Fruit fly (Drosophila melanogaster): ENCODE results near the gene CG42268.
A peak's percentile ranks its signal among the peaks of the same experiment; 100 is the strongest.

Gene CG42268

dm6 chr3L:9720102-9720501 lies 40.1 kb downstream of the CG42268 start:
- no peak for TF ChIP-seq Sox15 (GFP tag; optimal IDR thresholded peaks at IDR 0.05)
- TF ChIP-seq CG11762 (GFP tag; optimal IDR thresholded peaks at IDR 0.05; ENCODE audit: insufficient read depth): no peak
- no peak for TF ChIP-seq Gug (GFP tag; IDR thresholded peaks at IDR 0.05)
- TF ChIP-seq CG11902 (GFP tag; optimal IDR thresholded peaks at IDR 0.05): no peak
- no peak for TF ChIP-seq fd85E (GFP tag; optimal IDR thresholded peaks at IDR 0.05)
- TF ChIP-seq CG15336 (GFP tag; IDR thresholded peaks at IDR 0.05): no peak
- no peak for TF ChIP-seq Eip75B (GFP tag; optimal IDR thresholded peaks at IDR 0.05)
- no peak for TF ChIP-seq Sox102F (GFP tag; optimal IDR thresholded peaks at IDR 0.05)
- TF ChIP-seq CG31627 (GFP tag; optimal IDR thresholded peaks at IDR 0.05): no peak
- no peak for TF ChIP-seq fkh (GFP tag; optimal IDR thresholded peaks at IDR 0.05)
- no peak for TF ChIP-seq salr (GFP tag; optimal IDR thresholded peaks at IDR 0.05)
- no peak for TF ChIP-seq OdsH (GFP tag; optimal IDR thresholded peaks at IDR 0.05)
- TF ChIP-seq cyc (GFP tag; optimal IDR thresholded peaks at IDR 0.05): no peak
- no peak for TF ChIP-seq dsx (GFP tag; optimal IDR thresholded peaks at IDR 0.05; ENCODE audit: poor library complexity, severe bottlenecking)
- TF ChIP-seq fd59A (GFP tag; optimal IDR thresholded peaks at IDR 0.05): no peak
- TF ChIP-seq CG6792 (GFP tag; optimal IDR thresholded peaks at IDR 0.05): no peak
- no peak for TF ChIP-seq achi (GFP tag; optimal IDR thresholded peaks at IDR 0.05)
- no peak for TF ChIP-seq Lpt (GFP tag; optimal IDR thresholded peaks at IDR 0.05)
- no peak for TF ChIP-seq CG16779 (tag; optimal IDR thresholded peaks at IDR 0.05)

dm6 chr3L:9718929-9719328 lies 41.3 kb downstream of the CG42268 start, which contains the start of the genes CG18178 and CG14174:
CG18178 (minus strand) TSS chr3L:9719144.
CG14174 (plus strand) TSS chr3L:9719328.
- TF ChIP-seq CG11902 (GFP tag; optimal IDR thresholded peaks at IDR 0.05): peak; percentile 41
- TF ChIP-seq CG16779 (tag; optimal IDR thresholded peaks at IDR 0.05): no peak
- peak in 1 of 2 experiments; percentile 36 for TF ChIP-seq salr (GFP tag; optimal IDR thresholded peaks at IDR 0.05)
- TF ChIP-seq spab (GFP tag; optimal IDR thresholded peaks at IDR 0.05): no peak
- TF ChIP-seq eg (GFP tag; IDR thresholded peaks at IDR 0.05): peak; percentile 32; the same call in 1 of the 3 replicates
- TF ChIP-seq ss (GFP tag; optimal IDR thresholded peaks at IDR 0.05): no peak
- no peak for TF ChIP-seq svp (GFP tag)
- TF ChIP-seq dsx (GFP tag; optimal IDR thresholded peaks at IDR 0.05; ENCODE audit: poor library complexity, severe bottlenecking): peak; percentile 61
- no peak for TF ChIP-seq CG4318 (GFP tag; optimal IDR thresholded peaks at IDR 0.05)
- TF ChIP-seq CG15336 (GFP tag; IDR thresholded peaks at IDR 0.05): peak; percentile 56; the same call in 1 of the 2 replicates
- TF ChIP-seq CG3032 (tag; optimal IDR thresholded peaks at IDR 0.05): peak; percentile 78
- TF ChIP-seq CG6163 (GFP tag; IDR thresholded peaks at IDR 0.05): 0 out of 3 replicates have a peak, but pooled peaks have one; percentile 29
- no peak for TF ChIP-seq CG8632 (GFP tag; optimal IDR thresholded peaks at IDR 0.05)
- TF ChIP-seq CG34406 (GFP tag; optimal IDR thresholded peaks at IDR 0.05): peak; percentile 50
- no peak for TF ChIP-seq CG10669 (GFP tag; optimal IDR thresholded peaks at IDR 0.05)
- TF ChIP-seq Ets96B (tag; optimal IDR thresholded peaks at IDR 0.05): peak; percentile 69
- peak; percentile 30 for TF ChIP-seq CG31627 (GFP tag; optimal IDR thresholded peaks at IDR 0.05)
- no peak for TF ChIP-seq topi (GFP tag; optimal IDR thresholded peaks at IDR 0.05)
- no peak for TF ChIP-seq Lpt (GFP tag; optimal IDR thresholded peaks at IDR 0.05)
- TF ChIP-seq achi (GFP tag; optimal IDR thresholded peaks at IDR 0.05): no peak
- no peak for TF ChIP-seq net (GFP tag; optimal IDR thresholded peaks at IDR 0.05)
- no peak for TF ChIP-seq OdsH (GFP tag; optimal IDR thresholded peaks at IDR 0.05)
- TF ChIP-seq CG10631 (GFP tag; optimal IDR thresholded peaks at IDR 0.05): no peak
- peak; percentile 36; the same call in 1 of the 2 replicates for TF ChIP-seq CG11294 (GFP tag; IDR thresholded peaks at IDR 0.05)
- no peak for TF ChIP-seq fd85E (GFP tag; optimal IDR thresholded peaks at IDR 0.05)
- TF ChIP-seq lz (GFP tag; optimal IDR thresholded peaks at IDR 0.05): peak; percentile 38
- no peak for TF ChIP-seq Hr4 (GFP tag; optimal IDR thresholded peaks at IDR 0.05)
- TF ChIP-seq dac (GFP tag; optimal IDR thresholded peaks at IDR 0.05): no peak
- TF ChIP-seq Sox15 (GFP tag; optimal IDR thresholded peaks at IDR 0.05): peak; percentile 44
- TF ChIP-seq cyc (GFP tag; optimal IDR thresholded peaks at IDR 0.05): peak; percentile 54
- TF ChIP-seq Hr39 (GFP tag; optimal IDR thresholded peaks at IDR 0.05): peak; percentile 37
- TF ChIP-seq CG6854 (GFP tag; optimal IDR thresholded peaks at IDR 0.05): peak; percentile 5
- no peak for TF ChIP-seq CG1621 (tag; optimal IDR thresholded peaks at IDR 0.05)
- peak; percentile 51 for TF ChIP-seq Sox14 (GFP tag; optimal IDR thresholded peaks at IDR 0.05)
- peak; percentile 15 for TF ChIP-seq CG6792 (GFP tag; optimal IDR thresholded peaks at IDR 0.05)
- peak; percentile 37 for TF ChIP-seq CG11762 (GFP tag; optimal IDR thresholded peaks at IDR 0.05; ENCODE audit: insufficient read depth)
- TF ChIP-seq Hr38 (GFP tag; optimal IDR thresholded peaks at IDR 0.05): no peak
- peak; percentile 24; the same call in 1 of the 2 replicates for TF ChIP-seq Gug (GFP tag; IDR thresholded peaks at IDR 0.05)
- peak; percentile 60 for TF ChIP-seq esn (GFP tag; optimal IDR thresholded peaks at IDR 0.05)
- peak; percentile 55 for TF ChIP-seq acj6 (GFP tag; optimal IDR thresholded peaks at IDR 0.05)
- no peak for TF ChIP-seq Ets21C (GFP tag; optimal IDR thresholded peaks at IDR 0.05)
